Fruit fly (Drosophila melanogaster) whole organism, wandering third instar larva: Measurements from ENCODE around the gene Idh3a.

Experiments used
- CrebA ChIP-seq: fragments of 200-800 bp; sonication (Bioruptor generic); optimal IDR thresholded peaks from 2 replicates; lab custom pipeline; 2016; ENCODE audit warnings: missing biosample characterization, mild to moderate bottlenecking, missing genetic modification characterization, borderline replicate concordance
- Jra ChIP-seq: sonication (Bioruptor generic); optimal IDR thresholded peaks from 2 replicates; lab custom pipeline; 2016; ENCODE audit warnings: missing biosample characterization, missing genetic modification characterization
- Myc ChIP-seq: fragments of >200 bp; optimal IDR thresholded peaks from 2 replicates; lab custom pipeline; 2017
- OdsH ChIP-seq: fragments of 200-800 bp; sonication (Bioruptor generic); optimal IDR thresholded peaks from 2 replicates; lab custom pipeline; 2016; ENCODE audit warnings: missing biosample characterization, mild to moderate bottlenecking, missing genetic modification characterization
- Sp1 ChIP-seq: fragments of 200-800 bp; sonication (Bioruptor generic); optimal IDR thresholded peaks from 3 replicates; lab custom pipeline; 2019; ENCODE audit warnings: missing biosample characterization, mild to moderate bottlenecking, missing genetic modification characterization, moderate library complexity
- br ChIP-seq: fragments of 200-800 bp; sonication (Bioruptor generic); optimal IDR thresholded peaks from 2 replicates; lab custom pipeline; 2016; ENCODE audit warnings: missing biosample characterization, missing genetic modification characterization
- dl ChIP-seq, 2 experiments: fragments of 175-275, 200-275 bp in 1 of 2; fragments of 200-275 bp in 1 of 2; sonication (Bioruptor generic); optimal IDR thresholded peaks; lab custom pipeline; 2018; ENCODE audit warnings: mild to moderate bottlenecking in 2 of 2, missing biosample characterization in 2 of 2, missing genetic modification characterization in 2 of 2, moderate library complexity in 2 of 2; ENCODE audit not compliant: partially characterized antibody in 2 of 2, insufficient read depth in 1 of 2
- dsf ChIP-seq: sonication (Bioruptor generic); optimal IDR thresholded peaks from 2 replicates; lab custom pipeline; 2016; ENCODE audit warnings: missing biosample characterization, missing genetic modification characterization, borderline replicate concordance
- foxo ChIP-seq, 2 experiments: fragments of 200-800 bp; sonication (Bioruptor generic); optimal IDR thresholded peaks; 2 replicates in 1 of 2; 3 replicates in 1 of 2; lab custom pipeline; 2016 to 2017; ENCODE audit warnings: missing biosample characterization in 2 of 2, missing genetic modification characterization in 2 of 2
- fru ChIP-seq: fragments of 200-800 bp; sonication (Bioruptor generic); optimal IDR thresholded peaks from 3 replicates; lab custom pipeline; 2016; ENCODE audit warnings: missing biosample characterization, mild to moderate bottlenecking, missing genetic modification characterization
- h ChIP-seq: fragments of 200-800 bp; sonication (Bioruptor generic); optimal IDR thresholded peaks from 3 replicates; lab custom pipeline; 2016; ENCODE audit warnings: missing biosample characterization, mild to moderate bottlenecking, missing genetic modification characterization
- lola ChIP-seq: fragments of >200 bp; optimal IDR thresholded peaks from 2 replicates; lab custom pipeline; 2017; ENCODE audit warnings: missing biosample characterization, missing genetic modification characterization
- pan ChIP-seq: fragments of >200 bp; optimal IDR thresholded peaks from 2 replicates; lab custom pipeline; 2017
- psq ChIP-seq: fragments of 200-800 bp; sonication (Bioruptor generic); optimal IDR thresholded peaks from 3 replicates; lab custom pipeline; 2017; ENCODE audit warnings: missing biosample characterization, mild to moderate bottlenecking, missing genetic modification characterization, moderate library complexity

DNA sequence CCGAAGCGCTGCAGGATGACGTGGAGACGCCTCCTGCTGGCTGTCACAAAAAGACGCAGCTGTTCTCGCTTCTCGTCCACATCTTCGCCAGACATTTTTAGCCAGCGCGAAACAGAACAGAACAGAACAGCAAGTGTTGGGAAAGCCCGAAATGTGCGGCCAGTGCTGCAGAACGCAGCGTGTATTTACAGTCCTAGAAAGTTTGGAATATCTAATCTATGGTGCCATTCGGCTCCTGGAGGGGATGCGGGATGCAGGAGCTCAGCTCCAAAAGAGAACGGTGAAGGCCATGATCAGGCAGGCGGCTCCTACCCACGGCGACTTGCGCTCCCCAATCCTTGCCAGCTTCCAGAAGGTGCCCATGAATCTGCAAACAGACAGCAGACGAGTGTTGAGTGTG is 27.3 kb downstream of the Idh3a start, which contains the start of gene CG12204:
- no peak for TF ChIP-seq br
- TF ChIP-seq dsf, result no peak
- TF ChIP-seq Sp1, result peak; percentile 18
- no peak for TF ChIP-seq lola (GFP tag; lab: Kevin White, UChicago)
- no peak for TF ChIP-seq foxo (GFP tag; optimal IDR thresholded peaks at IDR 0.05; lab: Kevin White, UChicago)
- TF ChIP-seq h, result no peak
- no peak for TF ChIP-seq CrebA (GFP tag; lab: Kevin White, UChicago)
- no peak for TF ChIP-seq psq (GFP tag; lab: Kevin White, UChicago)
- no peak for TF ChIP-seq Myc
- no peak for TF ChIP-seq dl (GFP tag; optimal IDR thresholded peaks at IDR 0.05; lab: Kevin White, UChicago; ENCODE audit: insufficient read depth in 1 of 2, partially characterized antibody in 2 of 2)
- TF ChIP-seq Jra, result no peak
- peak; percentile 18 for TF ChIP-seq OdsH (GFP tag; lab: Kevin White, UChicago)
- no peak for TF ChIP-seq fru (GFP tag; lab: Kevin White, UChicago)
- TF ChIP-seq pan (lab: Kevin White, UChicago), result no peak
